Fruit fly (Drosophila melanogaster): ENCODE data around the gene CG32071.

Gene CG32071

dm6 chr3L:11097982-11098663 lies 5.5 kb downstream of the CG32071 start, which contains the start of the genes Irbp18 and APP-BP1 (continued):
- TF ChIP-seq Hand (GFP tag; optimal IDR thresholded peaks at IDR 0.05) (peak; percentile 84), ken (GFP tag; IDR thresholded peaks at IDR 0.05) (peak; percentile 79), otp (GFP tag; IDR thresholded peaks at IDR 0.05) (peak; percentile 80; the same call in 2 of the 3 replicates), BtbVII (GFP tag; optimal IDR thresholded peaks at IDR 0.05) (peak; percentile 91), amos (GFP tag; IDR thresholded peaks at IDR 0.05; ENCODE audit: partially characterized antibody) (no peak; the same call in 1 of the 2 replicates), salm (tag; optimal IDR thresholded peaks at IDR 0.05) (peak; percentile 78), da (GFP tag; optimal IDR thresholded peaks at IDR 0.05) (peak; percentile 93), CG15479 (GFP tag; optimal IDR thresholded peaks at IDR 0.05) (peak; percentile 73), sug (tag; optimal IDR thresholded peaks at IDR 0.05) (peak; percentile 89), CG8089 (GFP tag; optimal IDR thresholded peaks at IDR 0.05) (peak; percentile 92), tin (GFP tag; optimal IDR thresholded peaks at IDR 0.05) (peak; percentile 94), cwo (GFP tag; optimal IDR thresholded peaks at IDR 0.05) (peak; percentile 90), CG8388 (GFP tag; optimal IDR thresholded peaks at IDR 0.05) (peak; percentile 91), Fer2 (tag; optimal IDR thresholded peaks at IDR 0.05) (peak; percentile 80), NC2β (GFP tag; optimal IDR thresholded peaks at IDR 0.05) (peak; percentile 93), cg (GFP tag; optimal IDR thresholded peaks at IDR 0.05) (peak; percentile 22), Ssrp (tag; optimal IDR thresholded peaks at IDR 0.05) (peak; percentile 90), ro (GFP tag; IDR thresholded peaks at IDR 0.05) (no peak; the same call in 1 of the 2 replicates), HLH3B (GFP tag; IDR thresholded peaks at IDR 0.05) (peak; percentile 75), H15 (GFP tag; IDR thresholded peaks at IDR 0.05) (peak; percentile 85), Camta (GFP tag; optimal IDR thresholded peaks at IDR 0.05) (peak; percentile 94), dimm (GFP tag; IDR thresholded peaks at IDR 0.05) (peak; percentile 59; the same call in 1 of the 2 replicates), Usf (GFP tag; optimal IDR thresholded peaks at IDR 0.05) (peak; percentile 86), Fer3 (tag; optimal IDR thresholded peaks at IDR 0.05) (peak; percentile 90), fd102C (GFP tag; optimal IDR thresholded peaks at IDR 0.05) (peak; percentile 76), toy (GFP tag; IDR thresholded peaks at IDR 0.05) (peak; percentile 54; the same call in 1 of the 2 replicates), CG10565 (GFP tag; optimal IDR thresholded peaks at IDR 0.05) (peak; percentile 89), br (optimal IDR thresholded peaks at IDR 0.05) (no peak), Eip74EF (GFP tag; optimal IDR thresholded peaks at IDR 0.05) (peak in 1 of 2 experiments; percentile 84), Hr39 (optimal IDR thresholded peaks at IDR 0.05) (no peak), CG8478 (optimal IDR thresholded peaks at IDR 0.05) (no peak), E2f2 (GFP tag; IDR thresholded peaks at IDR 0.05) (peak; percentile 63), Opbp (GFP tag; IDR thresholded peaks at IDR 0.05; ENCODE audit: partially characterized antibody) (no peak), Bgb (GFP tag; IDR thresholded peaks at IDR 0.05; ENCODE audit: partially characterized antibody) (0 out of 2 replicates have a peak, but pooled peaks have one; percentile 11), schlank (tag; optimal IDR thresholded peaks at IDR 0.05) (peak; percentile 90), pum (GFP tag; optimal IDR thresholded peaks at IDR 0.05) (peak; percentile 93), CG2129 (GFP tag; IDR thresholded peaks at IDR 0.05; ENCODE audit: partially characterized antibody) (no peak), CG11696 (GFP tag; IDR thresholded peaks at IDR 0.05) (peak; percentile 65), CG13775 (GFP tag; optimal IDR thresholded peaks at IDR 0.05) (peak; percentile 96), CG8290 (GFP tag; optimal IDR thresholded peaks at IDR 0.05) (peak; percentile 87), CG8290 (tag; optimal IDR thresholded peaks at IDR 0.05) (peak; percentile 81 to 92), wor (GFP tag; IDR thresholded peaks at IDR 0.05) (peak; percentile 73), grn (GFP tag; optimal IDR thresholded peaks at IDR 0.05) (peak; percentile 66), Hey (tag; optimal IDR thresholded peaks at IDR 0.05) (peak; percentile 69), CG15601 (tag; optimal IDR thresholded peaks at IDR 0.05) (peak; percentile 76), CG10209 (GFP tag; optimal IDR thresholded peaks at IDR 0.05) (peak; percentile 96), nmo (GFP tag; optimal IDR thresholded peaks at IDR 0.05) (peak; percentile 96), CG4820 (GFP tag; optimal IDR thresholded peaks at IDR 0.05) (peak; percentile 93), CG13424 (tag; optimal IDR thresholded peaks at IDR 0.05) (peak; percentile 90), tio (GFP tag; optimal IDR thresholded peaks at IDR 0.05) (peak; percentile 98)

Measured in whole organism, embryonic.